Worm (Caenorhabditis elegans): ENCODE measurements around the gene cpz-2.

DNA sequence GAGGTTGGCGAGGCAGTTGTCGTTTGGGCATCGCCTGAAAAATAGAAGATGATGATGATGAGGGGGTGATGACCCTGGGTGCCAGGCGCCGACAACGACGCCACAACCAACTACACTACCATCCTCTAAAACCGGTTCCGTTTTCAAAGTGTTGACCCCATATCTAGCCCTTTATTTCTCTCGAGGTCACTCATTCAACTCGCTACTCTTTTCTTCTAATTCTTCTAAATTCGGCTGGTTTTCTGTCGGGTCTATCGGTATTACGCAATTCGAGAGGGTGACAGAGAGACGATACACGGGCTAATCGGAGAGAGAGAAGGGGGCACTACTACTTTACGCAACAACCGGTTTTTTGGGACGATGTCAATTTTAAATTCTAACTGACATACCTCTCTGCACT, 9.7 kb upstream of the cpz-2 start:
- TF ChIP-seq sox-4 (tag; optimal IDR thresholded peaks at IDR 0.05): no peak
- no peak for TF ChIP-seq che-1 (tag; optimal IDR thresholded peaks at IDR 0.05)
- TF ChIP-seq ceh-9 (tag; optimal IDR thresholded peaks at IDR 0.05): no peak
- no peak for TF ChIP-seq dve-1 (tag; optimal IDR thresholded peaks at IDR 0.05)
- no peak for TF ChIP-seq lin-11 (tag; optimal IDR thresholded peaks at IDR 0.05)
- TF ChIP-seq nhr-11 (tag; optimal IDR thresholded peaks at IDR 0.05): no peak

All from whole organism, late embryonic.